Fruit fly (Drosophila melanogaster) whole organism, embryonic: Measurements from ENCODE around the gene Cpr78Ca.

Experiments
- Antp ChIP-seq: fragments of 200-800 bp; sonication (Bioruptor generic); optimal IDR thresholded peaks from 3 replicates; lab custom pipeline; 2016; ENCODE audit warnings: missing biosample characterization, missing genetic modification characterization
- Awh ChIP-seq: fragments of 200-800 bp; sonication (Bioruptor generic); IDR thresholded peaks from 2 replicates; pipeline ENCODE4, ENCODE4 v1.3.6; 2022; ENCODE audit warnings: missing biosample characterization, missing genetic modification characterization
- Bgb ChIP-seq: fragments of 200-800 bp; sonication (Bioruptor generic); IDR thresholded peaks from 2 replicates; pipeline ENCODE4 v1.3.6; 2022; ENCODE audit warnings: missing biosample characterization, missing genetic modification characterization; ENCODE audit not compliant: partially characterized antibody
- Blimp-1 ChIP-seq: fragments of 200-800 bp; sonication (Bioruptor generic); optimal IDR thresholded peaks from 3 replicates; lab custom pipeline; 2018; ENCODE audit warnings: missing biosample characterization, missing genetic modification characterization, mild to moderate bottlenecking, moderate library complexity, missing genetic modification reagents
- CG10654 ChIP-seq: fragments of 200-800 bp; sonication (Bioruptor generic); optimal IDR thresholded peaks from 2 replicates; lab custom pipeline; 2016; ENCODE audit warnings: missing biosample characterization, missing genetic modification characterization
- CG12155 ChIP-seq: fragments of 200-800 bp; sonication (Bioruptor generic); optimal IDR thresholded peaks from 3 replicates; lab custom pipeline; 2016; ENCODE audit warnings: missing biosample characterization, missing genetic modification characterization
- CG12219 ChIP-seq: fragments of 200-800 bp; sonication (Bioruptor generic); optimal IDR thresholded peaks from 3 replicates; lab custom pipeline; 2018; ENCODE audit warnings: missing biosample characterization, mild to moderate bottlenecking, missing genetic modification characterization
- CG1233 ChIP-seq: fragments of 200-800 bp; sonication (Bioruptor generic); optimal IDR thresholded peaks from 4 replicates; lab custom pipeline; 2018; ENCODE audit warnings: missing biosample characterization, mild to moderate bottlenecking, missing genetic modification characterization
- CG12769 ChIP-seq: fragments of 200-800 bp; sonication (Bioruptor generic); optimal IDR thresholded peaks from 2 replicates; lab custom pipeline; 2019; ENCODE audit warnings: missing biosample characterization, mild to moderate bottlenecking, missing genetic modification characterization, moderate library complexity
- CG13624 ChIP-seq: fragments of 200-800 bp; sonication (Bioruptor generic); optimal IDR thresholded peaks from 2 replicates; lab custom pipeline; 2016; ENCODE audit warnings: missing biosample characterization, missing genetic modification characterization
- CG14014 ChIP-seq: fragments of 200-800 bp; sonication (Bioruptor generic); IDR thresholded peaks from 2 replicates; pipeline ENCODE4 v1.3.6; 2022; ENCODE audit warnings: missing biosample characterization, missing genetic modification characterization
- CG15011 ChIP-seq: fragments of 200-800 bp; sonication (Bioruptor generic); optimal IDR thresholded peaks from 3 replicates; lab custom pipeline; 2018; ENCODE audit warnings: missing biosample characterization, mild to moderate bottlenecking, missing genetic modification characterization
- CG15269 ChIP-seq: fragments of 200-800 bp; sonication (Bioruptor generic); optimal IDR thresholded peaks from 2 replicates; lab custom pipeline; 2018; ENCODE audit warnings: missing biosample characterization, mild to moderate bottlenecking, missing genetic modification characterization, moderate library complexity
- CG15601 ChIP-seq: fragments of 200-800 bp; sonication (Bioruptor generic); optimal IDR thresholded peaks from 3 replicates; lab custom pipeline; 2019; ENCODE audit warnings: missing biosample characterization, mild to moderate bottlenecking, missing genetic modification characterization, moderate library complexity
- CG1792 ChIP-seq: fragments of 200-800 bp; sonication (Bioruptor generic); optimal IDR thresholded peaks from 2 replicates; lab custom pipeline; 2016; ENCODE audit warnings: missing biosample characterization, missing genetic modification characterization
- CG2129 ChIP-seq: fragments of 200-800 bp; sonication (Bioruptor generic); IDR thresholded peaks from 2 replicates; pipeline ENCODE4 v1.3.6; 2022; ENCODE audit warnings: missing biosample characterization, missing genetic modification characterization; ENCODE audit not compliant: partially characterized antibody
- CG30403 ChIP-seq: fragments of 200-800 bp; sonication (Bioruptor generic); optimal IDR thresholded peaks from 3 replicates; lab custom pipeline; 2016; ENCODE audit warnings: missing biosample characterization, missing genetic modification characterization
- CG3065 ChIP-seq: fragments of 200-800 bp; sonication (Bioruptor generic); optimal IDR thresholded peaks from 2 replicates; lab custom pipeline; 2016; ENCODE audit warnings: missing biosample characterization, missing genetic modification characterization
- CG3847 ChIP-seq: fragments of 200-800 bp; sonication (Bioruptor generic); IDR thresholded peaks from 2 replicates; pipeline ENCODE4 v1.3.6; 2022; ENCODE audit warnings: missing biosample characterization, missing genetic modification characterization
- CG4424 ChIP-seq: fragments of 200-800 bp; sonication (Bioruptor generic); optimal IDR thresholded peaks from 3 replicates; lab custom pipeline; 2016; ENCODE audit warnings: missing biosample characterization, missing genetic modification characterization
- CG6175 ChIP-seq: fragments of 200-800 bp; sonication (Bioruptor generic); IDR thresholded peaks from 3 replicates; pipeline ENCODE4 v1.3.6; 2022; ENCODE audit warnings: missing biosample characterization, missing genetic modification characterization
- CG7372 ChIP-seq: fragments of 200-800 bp; sonication (Bioruptor generic); IDR thresholded peaks from 2 replicates; pipeline ENCODE4 v1.3.6; 2022; ENCODE audit warnings: missing biosample characterization, missing genetic modification characterization
- CG7745 ChIP-seq: fragments of 200-800 bp; sonication (Bioruptor generic); optimal IDR thresholded peaks from 2 replicates; lab custom pipeline; 2018; ENCODE audit warnings: missing biosample characterization, mild to moderate bottlenecking, missing genetic modification characterization, moderate library complexity
- CG8359 ChIP-seq: fragments of 200-800 bp; sonication (Bioruptor generic); optimal IDR thresholded peaks from 2 replicates; lab custom pipeline; 2017; ENCODE audit warnings: missing biosample characterization, mild to moderate bottlenecking, missing genetic modification characterization, borderline replicate concordance
- Dbx ChIP-seq: fragments of 200-800 bp; sonication (Bioruptor generic); IDR thresholded peaks from 3 replicates; pipeline ENCODE4 v1.3.6; 2022; ENCODE audit warnings: missing biosample characterization, missing genetic modification characterization
- Fer3 ChIP-seq: fragments of 200-800 bp; sonication (Bioruptor generic); optimal IDR thresholded peaks from 2 replicates; lab custom pipeline; 2018; ENCODE audit warnings: missing biosample characterization, mild to moderate bottlenecking, missing genetic modification characterization, moderate library complexity
- H2.0 ChIP-seq: fragments of 200-800 bp; sonication (Bioruptor generic); IDR thresholded peaks from 2 replicates; pipeline ENCODE4 v1.3.6; 2022; ENCODE audit warnings: missing biosample characterization, missing genetic modification characterization
- Pdp1 ChIP-seq, 2 experiments: fragments of 200-800 bp; sonication (Bioruptor generic); optimal IDR thresholded peaks; 3 replicates each; lab custom pipeline; 2016; ENCODE audit warnings: missing biosample characterization in 2 of 2, missing genetic modification characterization in 2 of 2, mild to moderate bottlenecking in 1 of 2, moderate library complexity in 1 of 2
- aop ChIP-seq: fragments of 200-800 bp; sonication (Bioruptor generic); IDR thresholded peaks from 2 replicates; pipeline ENCODE4 v1.3.6; 2022; ENCODE audit warnings: missing biosample characterization, missing genetic modification characterization
- btn ChIP-seq: fragments of 200-800 bp; sonication (Bioruptor generic); optimal IDR thresholded peaks from 2 replicates; lab custom pipeline; 2016; ENCODE audit warnings: missing biosample characterization, missing genetic modification characterization
- chinmo ChIP-seq: fragments of 200-800 bp; sonication (Bioruptor generic); IDR thresholded peaks from 4 replicates; pipeline ENCODE4 v1.3.6; 2022; ENCODE audit warnings: missing biosample characterization, missing genetic modification characterization; ENCODE audit not compliant: partially characterized antibody
- ewg ChIP-seq: fragments of 200-800 bp; sonication (Bioruptor generic); optimal IDR thresholded peaks from 3 replicates; lab custom pipeline; 2017; ENCODE audit warnings: mild to moderate bottlenecking, missing biosample characterization, missing genetic modification reagents, missing genetic modification characterization
- gro ChIP-seq: fragments of 200-800 bp; sonication (Bioruptor generic); optimal IDR thresholded peaks from 2 replicates; lab custom pipeline; 2016; ENCODE audit warnings: missing biosample characterization, missing genetic modification characterization
- hbn ChIP-seq: fragments of 200-800 bp; sonication (Bioruptor generic); IDR thresholded peaks from 2 replicates; pipeline ENCODE4 v1.3.6; 2022; ENCODE audit warnings: missing biosample characterization, missing genetic modification characterization; ENCODE audit not compliant: partially characterized antibody
- hkb ChIP-seq, 2 experiments: fragments of 200-800 bp in 1 of 2; fragments of >200 bp in 1 of 2; sonication (Bioruptor generic) in 1 of 2; IDR thresholded peaks in 1 of 2; optimal IDR thresholded peaks in 1 of 2; 2 replicates each; pipeline versions ENCODE4 v1.3.6 to Lab custom; 2017 to 2022; ENCODE audit warnings: missing biosample characterization in 1 of 2, missing genetic modification characterization in 1 of 2
- hth ChIP-seq: fragments of >200 bp; optimal IDR thresholded peaks from 2 replicates; lab custom pipeline; 2017; ENCODE audit warnings: inconsistent platforms
- lab ChIP-seq: fragments of 200-800 bp; sonication (Bioruptor generic); optimal IDR thresholded peaks from 3 replicates; lab custom pipeline; 2017; ENCODE audit warnings: missing biosample characterization, missing genetic modification characterization, mild to moderate bottlenecking, moderate library complexity, missing genetic modification reagents
- mam ChIP-seq: fragments of 200-800 bp; sonication (Bioruptor generic); optimal IDR thresholded peaks from 3 replicates; lab custom pipeline; 2016; ENCODE audit warnings: missing biosample characterization, missing genetic modification characterization
- mld ChIP-seq: fragments of 200-800 bp; sonication (Bioruptor generic); IDR thresholded peaks from 3 replicates; pipeline ENCODE4 v1.3.6; 2022; ENCODE audit warnings: missing biosample characterization, missing genetic modification characterization; ENCODE audit not compliant: partially characterized antibody
- oc ChIP-seq: fragments of 200-800 bp; sonication (Bioruptor generic); optimal IDR thresholded peaks from 2 replicates; lab custom pipeline; 2018; ENCODE audit warnings: missing biosample characterization, mild to moderate bottlenecking, missing genetic modification characterization, moderate library complexity
- schlank ChIP-seq: fragments of 200-800 bp; sonication (Bioruptor generic); optimal IDR thresholded peaks from 2 replicates; lab custom pipeline; 2018; ENCODE audit warnings: missing biosample characterization, mild to moderate bottlenecking, missing genetic modification characterization
- sd ChIP-seq: fragments of 200-800 bp; sonication (Bioruptor generic); optimal IDR thresholded peaks from 3 replicates; lab custom pipeline; 2018; ENCODE audit warnings: missing biosample characterization, mild to moderate bottlenecking, missing genetic modification characterization, moderate library complexity
- sr ChIP-seq: fragments of 200-800 bp; sonication (Bioruptor generic); IDR thresholded peaks from 3 replicates; pipeline ENCODE4 v1.3.6; 2022; ENCODE audit warnings: missing biosample characterization, missing genetic modification characterization
- tll ChIP-seq, 2 experiments: fragments of 200-800 bp in 1 of 2; fragments of >200 bp in 1 of 2; sonication (Bioruptor generic) in 1 of 2; optimal IDR thresholded peaks; 2 replicates each; lab custom pipeline; 2017 to 2019; ENCODE audit warnings: missing biosample characterization in 2 of 2, missing genetic modification characterization in 2 of 2, mild to moderate bottlenecking in 1 of 2, moderate library complexity in 1 of 2
- tna ChIP-seq: fragments of 200-800 bp; sonication (Bioruptor generic); IDR thresholded peaks from 2 replicates; pipeline ENCODE4 v1.3.6; 2022; ENCODE audit warnings: missing biosample characterization, missing genetic modification characterization; ENCODE audit not compliant: partially characterized antibody
- trem ChIP-seq: fragments of 200-800 bp; optimal IDR thresholded peaks from 3 replicates; lab custom pipeline; 2019; ENCODE audit warnings: missing biosample characterization, mild to moderate bottlenecking, missing genetic modification characterization, moderate library complexity
- ttk ChIP-seq: fragments of 200-800 bp; sonication (Bioruptor generic); IDR thresholded peaks from 2 replicates; pipeline ENCODE4 v2.1.2; 2022; ENCODE audit warnings: missing biosample characterization, missing genetic modification characterization
- z ChIP-seq: fragments of 200-800 bp; sonication (Bioruptor generic); IDR thresholded peaks from 3 replicates; pipeline ENCODE4 v1.3.6; 2022; ENCODE audit warnings: missing biosample characterization, missing genetic modification characterization

Cpr78Ca gene

DNA sequence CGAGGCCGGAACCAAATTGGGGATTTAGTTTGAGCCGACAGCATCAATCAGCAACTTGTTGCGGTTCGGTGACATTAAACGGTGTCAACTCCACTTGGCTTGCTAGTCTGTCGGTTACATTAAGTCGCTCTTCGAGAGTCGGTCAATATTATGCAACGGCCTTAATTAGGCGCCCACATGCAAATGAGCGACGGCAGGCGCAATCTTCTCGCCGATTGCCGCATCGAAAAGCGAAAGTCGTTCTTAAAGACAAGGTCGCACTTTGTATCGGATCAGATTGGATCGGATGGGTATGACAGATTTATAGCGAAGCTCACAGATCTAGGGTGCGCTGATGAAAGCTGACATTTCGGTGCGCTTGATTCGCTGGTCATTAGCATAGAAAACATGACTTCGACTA lies 1.5 kb downstream of the Cpr78Ca start:
- no peak for TF ChIP-seq CG30403 (GFP tag; lab: Kevin White, UChicago)
- no peak for TF ChIP-seq hbn (GFP tag; lab: Robert Waterston, UW)
- TF ChIP-seq CG15269 (tag; lab: Kevin White, UChicago): no peak
- TF ChIP-seq tll (GFP tag; optimal IDR thresholded peaks at IDR 0.05; lab: Kevin White, UChicago): no peak
- TF ChIP-seq CG6175: no peak
- TF ChIP-seq CG4424: no peak
- TF ChIP-seq CG3065 (GFP tag; lab: Kevin White, UChicago): no peak
- 0 out of 3 replicates have a peak, but pooled peaks have one; percentile 9 for TF ChIP-seq sr
- peak; percentile 85 for TF ChIP-seq Blimp-1 (GFP tag; lab: Kevin White, UChicago)
- TF ChIP-seq ewg: no peak
- 0 out of 4 replicates have a peak, but pooled peaks have one; percentile 35 for TF ChIP-seq chinmo (GFP tag; lab: Robert Waterston, UW)
- no peak for TF ChIP-seq CG12219 (GFP tag; lab: Kevin White, UChicago)
- TF ChIP-seq Dbx (GFP tag; lab: Robert Waterston, UW): no peak
- TF ChIP-seq CG3847: no peak
- TF ChIP-seq Pdp1 (GFP tag; optimal IDR thresholded peaks at IDR 0.05; lab: Kevin White, UChicago): peak in 1 of 2 experiments; percentile 20
- no peak for TF ChIP-seq CG13624
- no peak for TF ChIP-seq Antp (GFP tag; lab: Kevin White, UChicago)
- TF ChIP-seq trem (tag; lab: Kevin White, UChicago): no peak
- TF ChIP-seq CG12155: no peak
- no peak for TF ChIP-seq aop
- no peak for TF ChIP-seq CG10654 (GFP tag; lab: Kevin White, UChicago)
- TF ChIP-seq lab: no peak
- no peak for TF ChIP-seq z (GFP tag; lab: Robert Waterston, UW)
- TF ChIP-seq mld (GFP tag; lab: Robert Waterston, UW): no peak
- TF ChIP-seq Awh (GFP tag; lab: Robert Waterston, UW): peak; percentile 64
- TF ChIP-seq tna (GFP tag; lab: Robert Waterston, UW): no peak
- no peak for TF ChIP-seq H2.0 (GFP tag; lab: Robert Waterston, UW)
- TF ChIP-seq, all 482 proteins: peak for 5

dm6 chr3L:21290336-21290735 lies 2.3 kb downstream of the Cpr78Ca start:
- no peak for TF ChIP-seq CG7372 (GFP tag; lab: Robert Waterston, UW)
- peak; percentile 6 for TF ChIP-seq CG12769 (tag; lab: Kevin White, UChicago)
- TF ChIP-seq sd (tag; lab: Kevin White, UChicago): peak; percentile 81
- no peak for TF ChIP-seq CG14014 (GFP tag; lab: Robert Waterston, UW)
- TF ChIP-seq gro (GFP tag; lab: Kevin White, UChicago): peak; percentile 10
- peak; percentile 23 for TF ChIP-seq oc
- no peak for TF ChIP-seq hkb (optimal IDR thresholded peaks at IDR 0.05; lab: Kevin White, UChicago)
- TF ChIP-seq hkb (GFP tag; IDR thresholded peaks at IDR 0.05; lab: Robert Waterston, UW): no peak

DNA sequence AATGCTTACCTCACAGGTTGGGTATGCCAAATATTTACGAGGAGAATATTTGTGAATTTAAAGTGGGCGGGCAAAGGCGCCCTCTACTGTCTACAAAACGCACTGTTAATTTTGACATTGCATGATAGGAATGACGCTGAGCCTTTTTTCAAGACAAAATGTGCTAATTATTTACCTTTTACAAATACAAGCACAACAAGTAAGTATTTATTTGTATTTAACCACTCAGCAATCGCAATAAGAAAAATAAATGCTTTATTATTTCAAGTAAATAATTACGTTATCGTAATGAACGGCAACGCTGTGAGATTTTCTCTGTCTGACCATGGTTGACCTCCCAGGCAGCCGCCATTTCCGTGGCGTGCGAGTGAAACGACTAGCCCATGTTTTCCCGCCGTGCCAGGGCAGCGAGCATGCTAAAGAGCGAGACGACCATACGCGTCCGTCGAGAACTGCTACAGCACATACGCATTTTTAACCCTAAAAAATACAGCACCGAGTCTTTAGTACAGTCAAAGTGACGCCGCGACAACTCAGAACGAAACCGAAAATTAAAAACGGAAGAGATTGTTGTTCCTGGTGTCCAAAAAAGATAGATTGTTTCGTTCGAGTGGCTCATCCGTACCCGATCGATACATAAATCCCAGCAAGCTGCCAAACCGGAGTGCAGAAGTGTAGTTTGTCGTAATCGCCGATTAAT lies 6.8 kb downstream of the Cpr78Ca start, which contains the start of the genes CG12974 and pzg:
Gene CG12974, minus strand, starts transcription at position 324 of the 700 bp plus-strand sequence.
Gene pzg, plus strand, starts transcription at position 461 of the 700 bp plus-strand sequence.
- TF ChIP-seq CG12769 (tag; lab: Kevin White, UChicago) (peak; percentile 61), CG15011 (GFP tag; lab: Kevin White, UChicago) (peak; percentile 63), hth (lab: Kevin White, UChicago) (no peak), CG1792 (GFP tag; lab: Kevin White, UChicago) (peak; percentile 98), schlank (tag; lab: Kevin White, UChicago) (peak; percentile 7), CG1233 (GFP tag; lab: Kevin White, UChicago) (peak; percentile 74), CG2129 (GFP tag; lab: Robert Waterston, UW) (no peak), btn (GFP tag; lab: Kevin White, UChicago) (no peak), Bgb (peak; percentile 74; the same call in 1 of the 2 replicates), ttk (peak; percentile 79), CG7745 (tag; lab: Kevin White, UChicago) (no peak), mam (GFP tag; lab: Kevin White, UChicago) (peak; percentile 65), Fer3 (tag; lab: Kevin White, UChicago) (peak; percentile 68), CG8359 (GFP tag; lab: Kevin White, UChicago) (no peak), CG15601 (peak; percentile 87)
